Worm (Caenorhabditis elegans) whole organism, mixed stage, embryonic: ENCODE results near the gene pfkb-1.2.

Experiments used
- M03D4.4 ChIP-seq: sonication (generic microtip); optimal IDR thresholded peaks from 2 replicates; lab custom pipeline; 2017; ENCODE audit warnings: mild to moderate bottlenecking, missing genetic modification characterization, missing compliant biosample characterization
- ceh-43 ChIP-seq: fragments of 200-800 bp; sonication (Bioruptor generic); optimal IDR thresholded peaks from 2 replicates; lab custom pipeline; 2018; ENCODE audit warnings: mild to moderate bottlenecking, missing genetic modification characterization, moderate library complexity, missing compliant biosample characterization
- hlh-1 ChIP-seq: fragments of 150-350 bp; optimal IDR thresholded peaks from 2 replicates; lab custom pipeline; 2014; ENCODE audit warnings: missing biosample characterization, missing genetic modification reagents, missing genetic modification characterization
- mep-1 ChIP-seq: fragments of 150-350 bp; optimal IDR thresholded peaks from 2 replicates; lab custom pipeline; 2017; ENCODE audit warnings: missing biosample characterization, missing genetic modification reagents, missing genetic modification characterization, inconsistent platforms
- nhr-12 ChIP-seq: fragments of 150-350 bp; optimal IDR thresholded peaks from 2 replicates; lab custom pipeline; 2014; ENCODE audit warnings: missing biosample characterization, missing genetic modification characterization
- nhr-237 ChIP-seq: fragments of 150-350 bp; optimal IDR thresholded peaks from 2 replicates; lab custom pipeline; 2014; ENCODE audit warnings: missing biosample characterization, missing genetic modification characterization
- snpc-4 ChIP-seq: fragments of 150-350 bp; optimal IDR thresholded peaks from 2 replicates; lab custom pipeline; 2014; ENCODE audit warnings: missing biosample characterization, missing genetic modification characterization
- unc-120 ChIP-seq: sonication (generic microtip); optimal IDR thresholded peaks from 2 replicates; lab custom pipeline; 2017; ENCODE audit warnings: missing genetic modification characterization, missing compliant biosample characterization; ENCODE audit not compliant: poor library complexity, severe bottlenecking
- unc-62 ChIP-seq: fragments of 150-350 bp; optimal IDR thresholded peaks from 2 replicates; lab custom pipeline; 2014; ENCODE audit warnings: missing biosample characterization, missing genetic modification reagents, missing genetic modification characterization

DNA sequence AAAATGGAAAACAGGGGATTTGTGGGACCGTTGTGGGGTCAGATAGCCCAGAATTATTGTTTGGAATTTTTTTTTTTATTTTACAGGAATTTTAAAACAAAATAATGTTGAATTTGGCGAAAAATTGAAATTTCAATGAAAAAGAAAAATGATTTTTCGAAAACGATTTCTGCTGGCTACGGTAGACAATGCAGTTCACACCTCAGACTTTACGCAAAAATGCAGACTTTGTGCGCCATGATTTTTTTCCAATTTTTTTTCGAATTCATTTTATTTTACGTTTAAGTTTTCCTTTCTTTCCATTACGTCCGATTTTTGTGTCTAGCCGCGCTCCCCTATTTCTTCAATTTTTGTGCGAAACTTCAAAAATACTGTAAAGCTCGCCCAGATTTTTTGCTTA lies 1.8 kb upstream of the pfkb-1.2 start:
- TF ChIP-seq nhr-237 (tag; lab: Kevin White, UChicago) (no peak), M03D4.4 (tag; lab: Kevin White, UChicago) (no peak), ceh-43 (no peak), hlh-1 (tag; lab: Kevin White, UChicago) (no peak), unc-62 (no peak), mep-1 (tag; lab: Kevin White, UChicago) (no peak), nhr-12 (no peak), snpc-4 (no peak), unc-120 (tag; lab: Kevin White, UChicago) (no peak)
